Worm (Caenorhabditis elegans) whole organism, L4 larva: ENCODE data around the gene D1086.11.

Experiments used
- aly-2 ChIP-seq: sonication (generic microtip); optimal IDR thresholded peaks from 2 replicates; lab custom pipeline; 2018; ENCODE audit warnings: missing biosample characterization, missing genetic modification characterization
- daf-12 ChIP-seq: fragments of 150-350 bp; optimal IDR thresholded peaks from 2 replicates; lab custom pipeline; 2014; ENCODE audit warnings: missing biosample characterization, missing genetic modification reagents, missing genetic modification characterization
- fos-1 ChIP-seq: fragments of 150-350 bp; optimal IDR thresholded peaks from 2 replicates; lab custom pipeline; 2014; ENCODE audit warnings: missing biosample characterization, missing genetic modification characterization
- jun-1 ChIP-seq: fragments of 150-350 bp; optimal IDR thresholded peaks from 2 replicates; lab custom pipeline; 2014; ENCODE audit warnings: missing biosample characterization, missing genetic modification reagents, missing genetic modification characterization
- lim-7 ChIP-seq: fragments of 200-800 bp; sonication (Bioruptor generic); IDR thresholded peaks from 2 replicates; pipeline ENCODE4 v1.3.6; 2022; ENCODE audit warnings: missing genetic modification characterization, missing compliant biosample characterization
- lin-13 ChIP-seq: fragments of 150-350 bp; optimal IDR thresholded peaks from 2 replicates; lab custom pipeline; 2014; ENCODE audit warnings: missing biosample characterization, missing genetic modification reagents, missing genetic modification characterization
- nhr-102 ChIP-seq: sonication (generic microtip); optimal IDR thresholded peaks from 2 replicates; lab custom pipeline; 2016; ENCODE audit warnings: mild to moderate bottlenecking, missing genetic modification characterization, moderate library complexity, missing compliant biosample characterization
- nhr-11 ChIP-seq: fragments of 150-350 bp; optimal IDR thresholded peaks from 2 replicates; lab custom pipeline; 2014; ENCODE audit warnings: missing biosample characterization, missing genetic modification characterization
- nhr-237 ChIP-seq: sonication (generic microtip); optimal IDR thresholded peaks from 2 replicates; lab custom pipeline; 2017; ENCODE audit warnings: missing biosample characterization, missing genetic modification characterization
- skn-1 ChIP-seq: fragments of 150-350 bp; optimal IDR thresholded peaks from 2 replicates; lab custom pipeline; 2014; ENCODE audit warnings: missing biosample characterization, missing genetic modification characterization
- unc-130 ChIP-seq: sonication (generic microtip); optimal IDR thresholded peaks from 2 replicates; lab custom pipeline; 2016; ENCODE audit warnings: missing genetic modification reagents, missing genetic modification characterization, missing compliant biosample characterization
- unc-39 ChIP-seq: sonication (generic microtip); optimal IDR thresholded peaks from 2 replicates; lab custom pipeline; 2017; ENCODE audit warnings: missing biosample characterization, missing genetic modification characterization
- unc-62 ChIP-seq, 3 experiments: fragments of 150-350 bp in 1 of 3; sonication (generic microtip); optimal IDR thresholded peaks in 2 of 3; peaks in 1 of 3; 1 replicate in 1 of 3; 2 replicates in 2 of 3; lab custom pipeline; 2014 to 2017; ENCODE audit warnings: missing biosample characterization in 3 of 3, missing genetic modification characterization in 3 of 3, missing genetic modification reagents in 3 of 3, missing genotype in 1 of 3

DNA sequence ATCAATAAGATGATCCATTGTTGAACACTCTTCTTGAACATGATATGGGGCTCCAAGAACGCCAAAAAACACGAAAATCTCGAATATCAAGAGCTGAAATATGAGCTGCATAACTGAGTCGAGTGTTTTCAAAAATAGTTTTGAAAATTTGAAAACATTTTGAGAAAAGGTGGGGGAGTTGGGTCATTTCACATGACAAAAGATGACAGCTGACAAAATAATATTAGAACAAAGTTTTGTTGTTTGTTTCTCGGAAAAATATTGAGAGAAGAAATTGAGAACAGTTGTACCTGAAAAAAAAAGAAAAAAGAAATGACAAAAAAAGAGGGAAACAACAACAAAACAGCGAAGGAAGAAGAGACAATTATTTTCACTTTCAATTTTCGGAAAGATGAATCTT is 24.3 kb downstream of the D1086.11 start, which contains the start of the genes D1086.2 and D1086.1:
- TF ChIP-seq jun-1 (no peak), unc-130 (GFP tag; lab: Kevin White, UChicago) (no peak), nhr-102 (no peak), unc-39 (tag; lab: Kevin White, UChicago) (no peak), nhr-11 (tag; lab: Kevin White, UChicago) (no peak), aly-2 (no peak), lin-13 (GFP tag; lab: Kevin White, UChicago) (no peak), fos-1 (tag; lab: Kevin White, UChicago) (no peak), daf-12 (tag; lab: Kevin White, UChicago) (no peak), lim-7 (GFP tag; lab: Robert Waterston, UW) (no peak), nhr-237 (tag; lab: Kevin White, UChicago) (no peak), skn-1 (tag; lab: Kevin White, UChicago) (no peak), unc-62 (GFP tag; optimal IDR thresholded peaks at IDR 0.05 in 1 of 2; lab: Kevin White, UChicago) (no peak), unc-62 (tag; optimal IDR thresholded peaks at IDR 0.05; lab: Kevin White, UChicago) (no peak)
